Worm (Caenorhabditis elegans) whole organism, early embryonic: ENCODE data around the gene B0393.9.

Experiments
- B0310.2 ChIP-seq: sonication (generic microtip); optimal IDR thresholded peaks from 2 replicates; lab custom pipeline; 2016; ENCODE audit warnings: mild to moderate bottlenecking, missing genetic modification characterization, missing compliant biosample characterization
- F13C5.2 ChIP-seq: sonication (generic microtip); optimal IDR thresholded peaks from 2 replicates; lab custom pipeline; 2017; ENCODE audit warnings: mild to moderate bottlenecking, missing genetic modification characterization, inconsistent platforms, missing compliant biosample characterization
- aly-1 ChIP-seq: sonication (generic microtip); optimal IDR thresholded peaks from 2 replicates; lab custom pipeline; 2016; ENCODE audit warnings: missing genetic modification characterization, missing compliant biosample characterization
- ama-1 ChIP-seq: fragments of 150-350 bp; optimal IDR thresholded peaks from 2 replicates; lab custom pipeline; 2014
- ceh-13 ChIP-seq: fragments of 200-800 bp; sonication (Bioruptor generic); optimal IDR thresholded peaks from 2 replicates; lab custom pipeline; 2018; ENCODE audit warnings: mild to moderate bottlenecking, missing genetic modification characterization, missing compliant biosample characterization
- ceh-36 ChIP-seq: sonication (generic microtip); optimal IDR thresholded peaks from 2 replicates; lab custom pipeline; 2016; ENCODE audit warnings: missing genetic modification characterization, inconsistent platforms, missing compliant biosample characterization
- ets-7 ChIP-seq: sonication (generic microtip); optimal IDR thresholded peaks from 2 replicates; lab custom pipeline; 2016; ENCODE audit warnings: missing genotype, missing genetic modification characterization, missing compliant biosample characterization
- flt-1 ChIP-seq: fragments of 200-800 bp; sonication (Bioruptor generic); IDR thresholded peaks from 2 replicates; pipeline ENCODE4 v1.3.6; 2022; ENCODE audit warnings: missing genetic modification characterization, missing compliant biosample characterization
- hmbx-1 ChIP-seq: sonication (generic microtip); optimal IDR thresholded peaks from 2 replicates; lab custom pipeline; 2016; ENCODE audit warnings: mild to moderate bottlenecking, missing genetic modification characterization, missing compliant biosample characterization
- hmg-4 ChIP-seq: fragments of 200-800 bp; sonication (Bioruptor generic); optimal IDR thresholded peaks from 2 replicates; lab custom pipeline; 2018; ENCODE audit warnings: mild to moderate bottlenecking, missing genetic modification characterization, missing compliant biosample characterization
- pes-1 ChIP-seq: fragments of 200-800 bp; sonication (Bioruptor generic); IDR thresholded peaks from 2 replicates; pipeline ENCODE4 v1.3.6; 2022; ENCODE audit warnings: missing genetic modification reagents, missing genetic modification characterization, missing compliant biosample characterization
- scrt-1 ChIP-seq: fragments of 200-800 bp; sonication (Bioruptor generic); IDR thresholded peaks from 2 replicates; pipeline ENCODE4 v1.3.6; 2022; ENCODE audit warnings: missing genetic modification characterization, missing compliant biosample characterization
- tbx-11 ChIP-seq: fragments of 200-800 bp; sonication (Bioruptor generic); IDR thresholded peaks from 2 replicates; pipeline ENCODE4 v1.3.6; 2022; ENCODE audit warnings: missing genetic modification characterization, missing compliant biosample characterization
- tbx-37 ChIP-seq: fragments of 200-800 bp; sonication (Bioruptor generic); conservative IDR thresholded peaks from 2 replicates; pipeline ENCODE4 v1.3.6; 2022; ENCODE audit warnings: missing genetic modification reagents, missing genetic modification characterization, missing compliant biosample characterization

ce11 chrIII:4802707-4803106 is 22.8 kb upstream of the B0393.9 start, which contains the start of gene metl-5:
- TF ChIP-seq flt-1: no peak
- TF ChIP-seq ama-1 (lab: Kevin White, UChicago): no peak
- no peak for TF ChIP-seq tbx-37 (GFP tag; lab: Robert Waterston, UW)
- no peak for TF ChIP-seq B0310.2 (tag; lab: Kevin White, UChicago)
- TF ChIP-seq hmbx-1: no peak
- TF ChIP-seq pes-1 (GFP tag; lab: Robert Waterston, UW): no peak
- TF ChIP-seq tbx-11: no peak
- TF ChIP-seq ceh-36 (tag; lab: Kevin White, UChicago): no peak
- TF ChIP-seq ets-7 (tag; lab: Kevin White, UChicago): no peak
- no peak for TF ChIP-seq scrt-1 (GFP tag; lab: Robert Waterston, UW)
- no peak for TF ChIP-seq F13C5.2 (tag; lab: Kevin White, UChicago)
- no peak for TF ChIP-seq ceh-13 (GFP tag; lab: Kevin White, UChicago)
- TF ChIP-seq aly-1 (tag; lab: Kevin White, UChicago): no peak
- no peak for TF ChIP-seq hmg-4 (GFP tag; lab: Kevin White, UChicago)
